Fruit fly (Drosophila melanogaster): Measurements from ENCODE around the gene CG46465.

- no peak for TF ChIP-seq CTCF (optimal IDR thresholded peaks at IDR 0.05)
- TF ChIP-seq CG8478 (optimal IDR thresholded peaks at IDR 0.05): no peak
Observed at dm6 chr2L:18945765-18946552, 46.3 kb upstream of the CG46465 start, which contains the start of gene CG46304.

All from S2 (cell line).